Fruit fly (Drosophila melanogaster) whole organism: ENCODE results near the gene LPCAT.
A peak's percentile ranks its signal among the peaks of the same experiment; 100 is the strongest.

Experiments
- CG8478 ChIP-seq: fragments of >200 bp; optimal IDR thresholded peaks from 2 replicates; lab custom pipeline; 2018; ENCODE audit warnings: inconsistent platforms
- Dll ChIP-seq: fragments of >200 bp; optimal IDR thresholded peaks from 2 replicates; lab custom pipeline; 2017
- EcR ChIP-seq, 2 experiments: fragments of >200 bp; optimal IDR thresholded peaks; 2 replicates each; lab custom pipeline; 2017; ENCODE audit warnings: missing biosample characterization in 2 of 2, missing genetic modification characterization in 2 of 2, missing genetic modification reagents in 2 of 2
- pan ChIP-seq: fragments of >200 bp; optimal IDR thresholded peaks from 2 replicates; lab custom pipeline; 2017
- psq ChIP-seq: fragments of >200 bp; optimal IDR thresholded peaks from 2 replicates; lab custom pipeline; 2017
- usp ChIP-seq: fragments of >200 bp; optimal IDR thresholded peaks from 2 replicates; lab custom pipeline; 2017; ENCODE audit warnings: missing biosample characterization, missing genetic modification characterization, mixed read lengths

The LPCAT gene

dm6 chrX:9579918-9580521 is at the start of gene LPCAT:
Gene LPCAT (minus strand): TSS chrX:9579987.
- no peak for TF ChIP-seq CG8478 (lab: Kevin White, UChicago)
- no peak for TF ChIP-seq pan (lab: Kevin White, UChicago)
- no peak for TF ChIP-seq EcR (GFP tag; optimal IDR thresholded peaks at IDR 0.05; lab: Kevin White, UChicago)
- no peak for TF ChIP-seq usp (GFP tag; lab: Kevin White, UChicago)
- TF ChIP-seq Dll (lab: Kevin White, UChicago), result no peak
- no peak for TF ChIP-seq psq (lab: Kevin White, UChicago)

DNA sequence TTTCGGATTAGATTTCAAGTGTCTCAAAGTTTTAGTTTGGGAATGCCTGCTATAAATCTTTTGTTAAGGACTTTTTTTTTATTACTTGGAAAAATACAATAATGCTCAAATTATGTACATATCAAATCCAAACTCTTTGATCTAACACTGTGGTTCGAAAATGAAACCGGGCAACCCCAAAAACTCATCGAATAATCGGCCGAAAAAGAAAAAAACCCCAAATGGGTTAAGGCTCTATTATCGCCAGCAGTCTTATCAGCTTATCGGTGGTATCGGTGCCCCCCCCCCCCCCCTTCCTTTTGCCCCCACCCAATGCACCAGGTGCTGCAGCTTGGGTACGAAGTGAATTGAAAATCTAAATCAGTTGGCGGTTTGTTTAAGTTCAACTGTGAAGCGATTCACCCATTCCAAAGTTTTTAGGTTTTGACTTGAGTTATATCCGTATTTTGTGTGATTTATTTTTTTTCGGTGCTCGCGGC is 37.9 kb upstream of the LPCAT start:
- TF ChIP-seq psq (lab: Kevin White, UChicago), result no peak
- TF ChIP-seq Dll (lab: Kevin White, UChicago), result no peak
- TF ChIP-seq usp (GFP tag; lab: Kevin White, UChicago), result no peak
- TF ChIP-seq pan (lab: Kevin White, UChicago), result no peak
- no peak for TF ChIP-seq EcR (GFP tag; optimal IDR thresholded peaks at IDR 0.05; lab: Kevin White, UChicago)
- no peak for TF ChIP-seq CG8478 (lab: Kevin White, UChicago)

dm6 chrX:9615471-9615870 is 35.7 kb upstream of the LPCAT start:
- TF ChIP-seq CG8478 (lab: Kevin White, UChicago), result no peak
- TF ChIP-seq EcR (GFP tag; optimal IDR thresholded peaks at IDR 0.05; lab: Kevin White, UChicago), result no peak
- no peak for TF ChIP-seq psq (lab: Kevin White, UChicago)
- TF ChIP-seq usp (GFP tag; lab: Kevin White, UChicago), result no peak
- TF ChIP-seq Dll (lab: Kevin White, UChicago), result no peak
- no peak for TF ChIP-seq pan (lab: Kevin White, UChicago)

DNA sequence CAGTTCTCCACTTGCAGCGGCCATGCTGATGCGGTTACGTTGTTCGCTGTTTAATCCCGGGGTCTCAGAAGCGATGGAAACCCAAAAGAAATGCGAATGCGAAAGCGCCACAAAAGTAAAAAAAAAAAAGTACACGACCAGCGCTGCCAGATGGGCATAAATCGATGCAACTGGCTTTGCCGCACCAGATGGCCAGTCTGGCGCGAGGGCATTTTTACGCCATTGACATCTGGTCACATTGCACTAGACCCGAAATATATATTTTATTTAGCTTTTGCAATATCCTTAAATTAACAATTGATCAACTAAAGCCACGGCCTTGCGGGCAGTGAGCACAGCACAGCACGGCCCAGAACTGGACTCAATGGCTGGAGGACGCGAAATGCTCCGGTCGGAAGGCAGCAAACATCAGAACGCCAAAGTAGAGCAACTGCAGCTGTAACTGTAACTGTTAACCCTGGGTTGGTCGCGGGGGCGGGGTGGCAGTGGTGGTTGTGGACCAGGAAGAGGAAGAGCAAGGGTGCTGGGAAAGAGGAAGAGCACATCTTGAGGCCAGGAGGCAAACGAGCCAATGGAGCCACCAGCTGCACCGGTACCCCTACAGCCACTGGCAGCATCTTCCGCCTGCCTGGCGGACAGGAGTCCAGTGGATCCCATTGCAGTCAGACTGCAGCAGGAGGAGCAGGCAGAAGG is 29.1 kb upstream of the LPCAT start, which contains the start of the genes LysRS and Hecw:
Gene LysRS, minus strand, starts transcription at position 158 of the 693 bp plus-strand sequence.
Gene Hecw, plus strand, starts transcription at position 220 of the 693 bp plus-strand sequence.
- no peak for TF ChIP-seq EcR (GFP tag; optimal IDR thresholded peaks at IDR 0.05; lab: Kevin White, UChicago)
- TF ChIP-seq usp (GFP tag; lab: Kevin White, UChicago), result no peak
- TF ChIP-seq Dll (lab: Kevin White, UChicago), result no peak

DNA sequence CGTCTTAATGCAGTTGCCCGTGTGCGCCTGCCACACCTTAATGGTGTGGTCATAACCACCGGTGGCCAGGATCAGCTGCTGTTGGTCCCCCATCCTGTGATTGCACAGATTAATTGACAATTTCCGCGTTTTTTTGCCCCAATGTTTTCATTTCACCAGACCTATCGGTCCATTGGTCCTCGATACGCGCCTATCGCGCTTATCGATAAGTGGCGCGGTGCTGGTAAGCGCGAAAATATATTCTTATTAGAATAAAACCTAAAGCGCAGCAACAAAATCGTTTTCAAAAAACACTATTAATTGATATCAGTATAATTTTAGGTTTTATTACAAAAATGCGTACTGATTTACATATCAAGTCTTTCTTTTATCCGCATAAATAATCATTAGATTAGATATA is 26.0 kb upstream of the LPCAT start, which contains the start of gene Lst8:
Gene Lst8, minus strand, starts transcription at position 187 of the 400 bp plus-strand sequence.
- TF ChIP-seq EcR (GFP tag; optimal IDR thresholded peaks at IDR 0.05; lab: Kevin White, UChicago), result no peak
- no peak for TF ChIP-seq Dll (lab: Kevin White, UChicago)
- TF ChIP-seq pan (lab: Kevin White, UChicago), result no peak
- TF ChIP-seq CG8478 (lab: Kevin White, UChicago), result no peak
- no peak for TF ChIP-seq usp (GFP tag; lab: Kevin White, UChicago)
- TF ChIP-seq psq (lab: Kevin White, UChicago), result no peak

DNA sequence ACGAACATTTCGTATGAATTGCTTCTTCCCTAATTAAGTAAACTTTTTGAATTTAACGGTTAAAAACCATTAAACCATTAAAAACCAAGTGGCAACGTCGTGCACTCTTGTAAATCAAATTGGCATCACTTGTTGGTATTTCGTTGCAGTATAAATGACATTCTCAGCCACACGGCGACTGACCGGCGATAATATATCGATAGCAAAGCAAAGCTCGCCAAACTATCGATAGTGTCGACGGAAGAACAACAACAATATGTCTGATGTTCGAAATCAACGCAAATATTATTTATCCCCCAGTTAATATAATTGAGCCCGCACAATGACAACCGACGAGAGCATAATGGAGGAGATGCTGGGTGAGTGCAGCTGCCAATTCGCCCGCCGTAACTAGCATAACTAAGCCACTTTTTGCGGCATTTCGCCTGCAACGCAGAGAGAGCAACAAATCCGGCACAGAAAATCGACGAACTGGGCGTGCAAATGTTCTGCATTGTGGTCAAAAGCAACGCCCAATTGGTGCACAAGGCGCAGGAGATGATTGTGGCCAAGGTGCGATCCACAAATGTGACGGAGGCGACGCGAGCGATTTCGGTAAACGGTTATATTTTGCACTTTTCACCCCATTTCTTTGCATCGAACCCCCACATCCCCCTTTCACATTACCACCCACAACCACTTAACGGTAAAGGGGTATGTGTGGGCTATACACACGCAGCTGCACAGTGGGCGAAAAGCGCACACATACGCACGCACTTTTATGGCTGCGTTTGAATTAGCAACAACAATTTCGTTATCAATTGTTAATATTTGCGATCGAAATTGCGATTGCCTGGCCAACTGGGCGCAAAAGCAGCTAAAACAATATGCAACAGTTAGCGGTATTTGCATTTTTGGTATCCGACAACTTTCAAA is 21.3 kb upstream of the LPCAT start, which contains the start of gene Gga:
Gene Gga, plus strand, starts transcription at position 213 of the 915 bp plus-strand sequence.
- TF ChIP-seq EcR (GFP tag; optimal IDR thresholded peaks at IDR 0.05; lab: Kevin White, UChicago), result no peak
- no peak for TF ChIP-seq psq (lab: Kevin White, UChicago)
- no peak for TF ChIP-seq Dll (lab: Kevin White, UChicago)
- no peak for TF ChIP-seq CG8478 (lab: Kevin White, UChicago)
- TF ChIP-seq pan (lab: Kevin White, UChicago), result no peak
- TF ChIP-seq usp (GFP tag; lab: Kevin White, UChicago), result no peak

DNA sequence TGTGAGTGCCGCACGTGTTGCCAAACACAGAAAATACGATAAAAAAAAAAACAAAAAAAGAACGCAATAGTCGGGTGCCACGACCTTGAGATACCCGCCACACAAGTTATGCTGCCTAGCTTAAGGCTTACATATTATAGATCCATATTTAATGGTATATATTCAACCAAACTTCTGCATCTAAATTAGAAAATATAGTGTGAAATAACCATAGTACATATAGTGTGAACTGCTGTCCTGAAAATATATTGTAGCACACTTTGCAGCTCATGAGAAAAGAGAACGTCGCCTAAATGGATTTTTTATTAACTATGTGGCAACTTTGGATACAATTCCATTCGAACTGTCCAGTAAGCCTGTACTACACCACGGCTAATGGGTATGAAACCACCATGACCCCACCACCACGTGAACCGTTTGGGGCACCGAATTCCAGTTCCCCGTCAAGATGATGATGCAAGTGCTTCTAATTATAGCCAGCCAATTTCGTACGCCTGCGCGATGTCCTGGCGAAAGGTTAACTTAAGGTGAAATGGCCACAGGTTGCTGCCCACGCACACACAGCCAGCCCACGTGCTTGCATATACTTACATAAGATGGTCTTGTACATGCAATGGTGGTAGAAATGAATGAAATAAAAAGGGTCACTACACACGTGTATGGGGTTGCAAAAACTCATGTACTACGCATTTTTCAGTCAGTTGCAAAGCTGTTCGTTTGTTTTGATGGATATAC is 20.5 kb upstream of the LPCAT start:
- TF ChIP-seq pan (lab: Kevin White, UChicago), result peak; percentile 66
- no peak for TF ChIP-seq CG8478 (lab: Kevin White, UChicago)

DNA sequence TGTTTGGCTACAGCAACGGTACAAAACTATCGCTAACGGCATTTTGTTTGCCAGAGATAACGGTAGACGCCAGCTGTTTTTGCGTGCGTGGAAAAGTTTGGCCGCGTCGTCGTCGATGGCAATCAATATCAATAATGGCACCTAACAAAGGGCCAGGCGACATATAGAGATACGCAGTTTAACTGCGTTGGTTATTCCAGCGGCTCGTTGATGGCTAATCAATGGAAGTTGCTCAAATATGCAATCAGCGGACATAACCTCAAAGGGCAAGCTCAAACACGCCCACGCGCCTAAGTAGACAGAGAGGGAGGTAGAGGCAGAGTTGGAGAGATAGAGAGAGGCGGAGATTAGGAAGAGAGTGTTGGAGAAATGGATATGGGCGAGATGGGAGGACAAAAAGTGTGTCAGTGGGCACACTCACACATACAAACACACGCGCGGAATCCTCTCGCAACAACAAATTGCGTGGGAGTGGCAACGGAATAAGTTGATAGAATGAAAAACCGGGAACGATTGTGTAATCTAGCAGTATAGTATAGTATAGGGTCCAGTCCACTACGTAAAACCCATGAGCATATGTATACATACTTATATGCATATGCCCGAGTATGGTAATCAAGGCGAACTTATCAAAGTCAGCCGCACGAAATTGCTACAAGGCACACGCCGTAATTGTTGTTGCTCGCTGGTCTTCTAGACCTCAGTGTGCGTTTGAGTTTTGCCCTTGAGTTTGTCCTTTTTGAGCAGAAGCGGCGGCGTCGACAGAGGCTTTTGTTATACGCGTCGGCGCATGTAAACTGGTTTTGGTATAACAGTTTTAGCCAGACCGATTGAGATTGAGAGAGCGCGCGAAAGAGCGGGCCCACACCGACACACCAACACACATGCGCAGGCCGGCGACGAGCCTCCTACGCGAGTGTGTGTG is 19.6 kb upstream of the LPCAT start:
- TF ChIP-seq pan (lab: Kevin White, UChicago) (no peak), usp (GFP tag; lab: Kevin White, UChicago) (no peak), psq (lab: Kevin White, UChicago) (no peak), CG8478 (lab: Kevin White, UChicago) (no peak), EcR (GFP tag; optimal IDR thresholded peaks at IDR 0.05; lab: Kevin White, UChicago) (no peak), Dll (lab: Kevin White, UChicago) (no peak)

- TF ChIP-seq psq (lab: Kevin White, UChicago), result no peak
- no peak for TF ChIP-seq EcR (GFP tag; optimal IDR thresholded peaks at IDR 0.05; lab: Kevin White, UChicago)
- no peak for TF ChIP-seq Dll (lab: Kevin White, UChicago)
- no peak for TF ChIP-seq usp (GFP tag; lab: Kevin White, UChicago)
These were observed 18.3 kb upstream of the LPCAT start for dm6 chrX:9598106-9598505.
